Worm (Caenorhabditis elegans) whole organism, young adult: ENCODE measurements around the gene K04H4.5.

Source experiments
- D2030.7 ChIP-seq: fragments of 200-800 bp; sonication (Bioruptor generic); IDR thresholded peaks from 2 replicates; pipeline ENCODE4 v1.3.6; 2022; ENCODE audit warnings: missing genetic modification reagents, missing genetic modification characterization, missing compliant biosample characterization
- F49E8.2 ChIP-seq: sonication (generic microtip); optimal IDR thresholded peaks from 3 replicates; lab custom pipeline; 2017; ENCODE audit warnings: missing genetic modification characterization, mild to moderate bottlenecking, missing compliant biosample characterization, antibody characterized with exemption, moderate library complexity; ENCODE audit not compliant: insufficient read depth
- F57A8.1 ChIP-seq: fragments of 200-800 bp; sonication (Bioruptor generic); optimal IDR thresholded peaks from 2 replicates; lab custom pipeline; 2018; ENCODE audit warnings: mild to moderate bottlenecking, missing genetic modification characterization, moderate library complexity, missing compliant biosample characterization
- T26A5.8 ChIP-seq: sonication (generic microtip); optimal IDR thresholded peaks from 2 replicates; lab custom pipeline; 2016; ENCODE audit warnings: missing genetic modification characterization, missing compliant biosample characterization
- Y53F4B.3 ChIP-seq: fragments of 200-800 bp; sonication (Bioruptor generic); IDR thresholded peaks from 2 replicates; pipeline ENCODE4 v1.3.6; 2022; ENCODE audit warnings: missing genetic modification reagents, missing genetic modification characterization, missing compliant biosample characterization
- atf-7 ChIP-seq: sonication (generic microtip); optimal IDR thresholded peaks from 2 replicates; lab custom pipeline; 2017; ENCODE audit warnings: mild to moderate bottlenecking, missing genetic modification characterization, missing compliant biosample characterization
- ceh-27 ChIP-seq: fragments of 200-800 bp; sonication (Bioruptor generic); optimal IDR thresholded peaks from 2 replicates; lab custom pipeline; 2018; ENCODE audit warnings: mild to moderate bottlenecking, missing genetic modification characterization, moderate library complexity, missing compliant biosample characterization
- ceh-58 ChIP-seq: fragments of 200-800 bp; sonication (Bioruptor generic); IDR thresholded peaks from 2 replicates; pipeline ENCODE4 v1.3.6; 2022; ENCODE audit warnings: missing genetic modification characterization, missing compliant biosample characterization
- dox-1 ChIP-seq: fragments of 200-800 bp; sonication (Bioruptor generic); IDR thresholded peaks from 2 replicates; pipeline ENCODE4 v1.3.6; 2022; ENCODE audit warnings: missing genetic modification reagents, missing genetic modification characterization, missing compliant biosample characterization
- efl-1 ChIP-seq: fragments of 150-350 bp; optimal IDR thresholded peaks from 2 replicates; lab custom pipeline; 2014; ENCODE audit warnings: missing biosample characterization, missing genetic modification reagents, missing genetic modification characterization
- egl-18 ChIP-seq: fragments of 200-800 bp; sonication (Bioruptor generic); IDR thresholded peaks from 2 replicates; pipeline ENCODE4 v1.3.6; 2022; ENCODE audit warnings: missing genetic modification reagents, missing genetic modification characterization, missing compliant biosample characterization
- egl-44 ChIP-seq: fragments of 200-800 bp; sonication (Bioruptor generic); IDR thresholded peaks from 2 replicates; pipeline ENCODE4 v1.3.6; 2022; ENCODE audit warnings: missing genetic modification reagents, missing genetic modification characterization, missing compliant biosample characterization
- egrh-3 ChIP-seq: fragments of 200-800 bp; sonication (Bioruptor generic); IDR thresholded peaks from 2 replicates; pipeline ENCODE4 v1.3.6; 2022; ENCODE audit warnings: missing genetic modification reagents, missing genetic modification characterization, missing compliant biosample characterization
- ets-4 ChIP-seq: fragments of 200-800 bp; sonication (Bioruptor generic); optimal IDR thresholded peaks from 2 replicates; lab custom pipeline; 2018; ENCODE audit warnings: mild to moderate bottlenecking, missing genetic modification characterization, missing compliant biosample characterization
- him-1 ChIP-seq: sonication (generic microtip); optimal IDR thresholded peaks from 2 replicates; lab custom pipeline; 2016; ENCODE audit warnings: missing genotype, missing genetic modification reagents, missing genetic modification characterization, missing compliant biosample characterization
- hsf-1 ChIP-seq: fragments of 200-800 bp; sonication (Bioruptor generic); IDR thresholded peaks from 2 replicates; pipeline ENCODE4 v1.3.6; 2022; ENCODE audit warnings: missing genetic modification reagents, missing genetic modification characterization, missing compliant biosample characterization
- let-607 ChIP-seq, 2 experiments: fragments of 200-800 bp in 1 of 2; sonication (Bioruptor generic) in 1 of 2; sonication (generic microtip) in 1 of 2; optimal IDR thresholded peaks; 2 replicates each; lab custom pipeline; 2016 to 2018; ENCODE audit warnings: mild to moderate bottlenecking in 2 of 2, missing compliant biosample characterization in 2 of 2, missing genetic modification characterization in 2 of 2, moderate library complexity in 2 of 2, missing genotype in 1 of 2
- lin-40 ChIP-seq: sonication (generic microtip); optimal IDR thresholded peaks from 2 replicates; lab custom pipeline; 2016; ENCODE audit warnings: missing genetic modification characterization, mild to moderate bottlenecking, missing compliant biosample characterization, missing genotype, missing genetic modification reagents
- madf-10 ChIP-seq: sonication (generic microtip); optimal IDR thresholded peaks from 2 replicates; lab custom pipeline; 2016; ENCODE audit warnings: mild to moderate bottlenecking, missing genetic modification characterization, missing compliant biosample characterization
- madf-3 ChIP-seq: fragments of 200-800 bp; sonication (Bioruptor generic); IDR thresholded peaks from 2 replicates; pipeline ENCODE4 v1.3.6; 2022; ENCODE audit warnings: missing genetic modification reagents, missing genetic modification characterization, missing compliant biosample characterization
- nfya-1 ChIP-seq: sonication (generic microtip); optimal IDR thresholded peaks from 2 replicates; lab custom pipeline; 2017; ENCODE audit warnings: antibody characterized with exemption, missing compliant biosample characterization, missing genetic modification characterization, borderline replicate concordance; ENCODE audit not compliant: insufficient read depth
- nfyb-1 ChIP-seq: fragments of 200-800 bp; sonication (Bioruptor generic); IDR thresholded peaks from 2 replicates; pipeline ENCODE4 v1.3.6; 2022; ENCODE audit warnings: missing genetic modification reagents, missing genetic modification characterization, missing compliant biosample characterization
- nhr-80 ChIP-seq: sonication (generic microtip); optimal IDR thresholded peaks from 2 replicates; lab custom pipeline; 2016; ENCODE audit warnings: missing genetic modification characterization, missing compliant biosample characterization
- pha-4 ChIP-seq: fragments of 150-350 bp; sonication (generic microtip); optimal IDR thresholded peaks from 2 replicates; lab custom pipeline; 2014; ENCODE audit warnings: missing biosample characterization, missing genetic modification reagents, missing genetic modification characterization
- repo-1 ChIP-seq: sonication (generic microtip); optimal IDR thresholded peaks from 2 replicates; lab custom pipeline; 2017; ENCODE audit warnings: mild to moderate bottlenecking, missing genetic modification characterization, missing compliant biosample characterization
- sdz-38 ChIP-seq: sonication (generic microtip); optimal IDR thresholded peaks from 2 replicates; lab custom pipeline; 2016; ENCODE audit warnings: missing genotype, missing genetic modification characterization, missing compliant biosample characterization
- snpc-1.3 ChIP-seq: sonication (generic microtip); optimal IDR thresholded peaks from 2 replicates; lab custom pipeline; 2017; ENCODE audit warnings: missing genetic modification characterization, mild to moderate bottlenecking, missing compliant biosample characterization, antibody characterized with exemption, moderate library complexity, missing genotype, missing genetic modification reagents; ENCODE audit not compliant: insufficient read depth
- sptf-2 ChIP-seq: fragments of 200-800 bp; sonication (Bioruptor generic); optimal IDR thresholded peaks from 2 replicates; lab custom pipeline; 2018; ENCODE audit warnings: mild to moderate bottlenecking, missing genetic modification characterization, missing compliant biosample characterization
- tbp1 ChIP-seq: fragments of 200-800 bp; sonication (Bioruptor generic); optimal IDR thresholded peaks from 2 replicates; lab custom pipeline; 2018; ENCODE audit warnings: mild to moderate bottlenecking, missing genetic modification characterization, missing compliant biosample characterization
- tbx-9 ChIP-seq: sonication (generic microtip); optimal IDR thresholded peaks from 2 replicates; lab custom pipeline; 2016; ENCODE audit warnings: borderline replicate concordance, missing genetic modification characterization, inconsistent platforms, missing compliant biosample characterization
- unc-62 ChIP-seq: fragments of 150-350 bp; optimal IDR thresholded peaks from 2 replicates; lab custom pipeline; 2014; ENCODE audit warnings: missing biosample characterization, missing genetic modification reagents, missing genetic modification characterization
- zim-3 ChIP-seq: sonication (generic microtip); optimal IDR thresholded peaks from 2 replicates; lab custom pipeline; 2017; ENCODE audit warnings: mild to moderate bottlenecking, missing genetic modification characterization, moderate library complexity, missing compliant biosample characterization
- ztf-18 ChIP-seq: sonication (generic microtip); optimal IDR thresholded peaks from 2 replicates; lab custom pipeline; 2016; ENCODE audit warnings: missing genotype, mild to moderate bottlenecking, missing genetic modification characterization, missing compliant biosample characterization
- ztf-22 ChIP-seq: fragments of 200-800 bp; sonication (Bioruptor generic); optimal IDR thresholded peaks from 2 replicates; lab custom pipeline; 2018; ENCODE audit warnings: mild to moderate bottlenecking, missing genetic modification characterization, moderate library complexity, missing compliant biosample characterization
- ztf-25 ChIP-seq: fragments of 200-800 bp; sonication (Bioruptor generic); IDR thresholded peaks from 2 replicates; pipeline ENCODE4 v1.3.6; 2022; ENCODE audit warnings: missing genetic modification reagents, missing genetic modification characterization, missing compliant biosample characterization
- ztf-28 ChIP-seq: fragments of 200-800 bp; sonication (Bioruptor generic); IDR thresholded peaks from 2 replicates; pipeline ENCODE4 v1.3.6; 2022; ENCODE audit warnings: missing genetic modification reagents, missing genetic modification characterization, missing compliant biosample characterization

Gene K04H4.5

DNA sequence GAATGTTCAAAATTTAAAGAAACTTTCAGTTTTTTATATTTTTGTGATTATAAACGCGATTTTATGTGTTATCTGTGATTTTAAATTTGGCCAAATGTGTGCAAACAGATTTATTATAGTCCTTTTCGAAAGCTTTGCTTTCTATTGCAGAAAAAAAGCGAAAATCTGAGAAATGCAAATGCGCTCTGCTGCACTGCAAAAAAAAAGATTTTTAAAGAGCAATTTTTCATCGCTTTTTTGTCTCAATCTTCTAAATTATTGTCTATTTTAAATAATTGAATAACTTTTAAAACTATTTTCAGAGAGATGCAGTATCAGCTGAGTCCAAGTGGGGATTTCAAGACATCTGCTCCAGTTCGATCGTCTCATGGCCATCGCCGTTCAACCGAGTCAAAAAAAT, 37.1 kb upstream of the K04H4.5 start, which contains the start of gene cpb-1:
TSS of gene cpb-1 (plus strand) at position 301 of the 400 bp plus-strand sequence.
- TF ChIP-seq him-1 = no peak
- no peak for TF ChIP-seq D2030.7 (GFP tag; lab: Robert Waterston, UW)
- no peak for TF ChIP-seq egl-18 (GFP tag; lab: Robert Waterston, UW)
- no peak for TF ChIP-seq ceh-58 (GFP tag; lab: Robert Waterston, UW)
- no peak for TF ChIP-seq lin-40 (tag; lab: Kevin White, UChicago)
- no peak for TF ChIP-seq ztf-25 (GFP tag; lab: Robert Waterston, UW)
- TF ChIP-seq nfyb-1 (GFP tag; lab: Robert Waterston, UW) = no peak
- no peak for TF ChIP-seq sptf-2
- TF ChIP-seq egrh-3 (GFP tag; lab: Robert Waterston, UW) = no peak
- no peak for TF ChIP-seq tbx-9 (tag; lab: Kevin White, UChicago)

DNA sequence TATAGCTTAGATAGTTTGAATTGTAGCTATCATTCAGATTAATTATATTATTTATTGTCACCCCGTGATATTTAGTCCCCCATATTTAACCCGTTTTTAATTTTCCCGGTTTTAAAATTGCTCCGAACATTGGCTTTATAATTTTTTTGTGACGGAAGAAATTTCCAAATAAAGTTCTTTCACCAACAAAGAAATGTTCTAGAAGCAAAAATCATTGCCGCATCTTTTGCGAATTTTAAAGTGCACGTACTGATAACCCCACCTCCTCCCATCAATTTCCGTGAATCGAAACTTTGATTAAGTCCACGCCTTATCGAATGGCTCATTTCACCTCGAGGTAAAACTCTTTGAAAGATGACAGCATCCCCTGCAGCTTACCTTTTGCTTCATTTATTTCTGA, 34.4 kb upstream of the K04H4.5 start, which contains the start of gene C40H1.7:
TSS of gene C40H1.7 (plus strand) at position 301 of the 400 bp plus-strand sequence.
- TF ChIP-seq egl-18 (GFP tag; lab: Robert Waterston, UW) (no peak), nhr-80 (tag; lab: Kevin White, UChicago) (peak; percentile 38)
- TF ChIP-seq, all 124 proteins: peak for 1

DNA sequence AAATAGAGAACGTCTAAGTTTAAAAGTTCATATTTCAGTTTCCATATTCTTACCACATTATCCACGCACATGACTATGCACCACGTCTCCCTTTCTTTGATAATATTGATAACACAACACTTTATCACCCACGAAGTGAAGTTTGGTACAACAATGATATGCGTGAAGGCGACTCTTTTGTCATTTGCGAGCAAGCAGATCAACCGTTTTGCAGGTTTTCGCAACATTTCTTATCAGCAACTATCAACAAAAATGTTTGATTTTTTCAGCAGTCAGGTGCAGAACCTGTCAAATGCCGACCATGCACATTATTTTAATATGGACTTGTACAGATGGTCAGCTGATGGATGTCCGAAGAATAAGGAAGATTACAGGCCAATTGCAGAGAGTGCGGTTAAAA, 32.6 kb upstream of the K04H4.5 start:
- TF ChIP-seq nhr-80 (tag; lab: Kevin White, UChicago) (peak; percentile 98), atf-7 (tag; lab: Kevin White, UChicago) (peak; percentile 61), let-607 (tag; optimal IDR thresholded peaks at IDR 0.05; lab: Kevin White, UChicago) (peak; percentile 41 to 51), tbp1 (GFP tag; lab: Kevin White, UChicago) (peak; percentile 22), pha-4 (tag; lab: Kevin White, UChicago) (peak; percentile 52), nfyb-1 (GFP tag; lab: Robert Waterston, UW) (0 out of 2 replicates have a peak, but pooled peaks have one; percentile 52), efl-1 (GFP tag; lab: Kevin White, UChicago) (no peak), ztf-22 (GFP tag; lab: Kevin White, UChicago) (peak; percentile 47), ceh-27 (no peak), ets-4 (peak; percentile 76), unc-62 (GFP tag; lab: Kevin White, UChicago) (peak; percentile 12), dox-1 (GFP tag; lab: Robert Waterston, UW) (peak; percentile 65), madf-10 (no peak), ztf-18 (tag; lab: Kevin White, UChicago) (no peak)

DNA sequence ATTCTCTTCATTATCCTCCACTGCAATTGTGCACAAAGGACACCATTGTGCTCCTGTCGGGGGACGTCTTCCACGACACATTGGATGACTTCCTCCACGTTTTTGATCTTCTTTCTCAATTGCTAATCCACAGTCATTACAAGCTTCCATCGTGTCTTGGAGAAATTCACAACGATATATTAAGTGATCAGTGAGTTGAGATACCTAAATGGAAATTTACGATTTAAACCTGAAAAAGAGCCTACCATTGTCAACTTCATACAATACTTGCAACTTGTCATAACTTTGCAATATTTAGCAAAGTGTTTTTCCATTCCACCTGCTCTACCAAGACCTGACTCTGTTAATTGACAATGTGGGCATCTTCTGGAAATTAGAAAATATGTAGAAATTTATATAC, 31.2 kb upstream of the K04H4.5 start:
- TF ChIP-seq repo-1 (tag; lab: Kevin White, UChicago) (no peak), Y53F4B.3 (no peak), zim-3 (tag; lab: Kevin White, UChicago) (no peak), T26A5.8 (tag; lab: Kevin White, UChicago) (no peak), madf-3 (no peak), F49E8.2 (tag; lab: Kevin White, UChicago) (no peak), hsf-1 (GFP tag; lab: Robert Waterston, UW) (no peak), sdz-38 (no peak), egl-44 (GFP tag; lab: Robert Waterston, UW) (no peak), nfya-1 (no peak), F57A8.1 (GFP tag; lab: Kevin White, UChicago) (no peak), snpc-1.3 (no peak), ztf-28 (GFP tag; lab: Robert Waterston, UW) (no peak)
